Worm (Caenorhabditis elegans) whole organism, L3 larva: Measurements from ENCODE around the gene T19D12.2.
A peak's percentile ranks its signal among the peaks of the same experiment; 100 is the strongest.

Experiments
- R02D3.7 ChIP-seq: fragments of 150-350 bp; optimal IDR thresholded peaks from 2 replicates; lab custom pipeline; 2014; ENCODE audit warnings: missing biosample characterization, missing genetic modification characterization
- ZK546.5 ChIP-seq: sonication (generic microtip); optimal IDR thresholded peaks from 2 replicates; lab custom pipeline; 2017; ENCODE audit warnings: missing biosample characterization, missing genetic modification characterization
- aly-2 ChIP-seq: fragments of 150-350 bp; optimal IDR thresholded peaks from 2 replicates; lab custom pipeline; 2014; ENCODE audit warnings: missing biosample characterization, missing genetic modification characterization
- ceh-82 ChIP-seq: fragments of 150-350 bp; optimal IDR thresholded peaks from 2 replicates; lab custom pipeline; 2014; ENCODE audit warnings: missing biosample characterization, missing genetic modification characterization
- ceh-9 ChIP-seq: sonication (generic microtip); optimal IDR thresholded peaks from 2 replicates; lab custom pipeline; 2018; ENCODE audit warnings: missing biosample characterization, missing genetic modification characterization
- daf-12 ChIP-seq: fragments of 150-350 bp; optimal IDR thresholded peaks from 2 replicates; lab custom pipeline; 2014; ENCODE audit warnings: missing biosample characterization, missing genetic modification reagents, missing genetic modification characterization
- egl-27 ChIP-seq: sonication (generic microtip); optimal IDR thresholded peaks from 4 replicates; lab custom pipeline; 2017; ENCODE audit warnings: missing biosample characterization, missing genetic modification reagents, missing genetic modification characterization
- elt-1 ChIP-seq: fragments of 150-350 bp; optimal IDR thresholded peaks from 2 replicates; lab custom pipeline; 2014; ENCODE audit warnings: missing biosample characterization, missing genetic modification characterization
- elt-2 ChIP-seq: sonication (generic microtip); optimal IDR thresholded peaks from 2 replicates; lab custom pipeline; 2016; ENCODE audit warnings: missing genetic modification reagents, mild to moderate bottlenecking, missing genetic modification characterization, missing compliant biosample characterization
- elt-3 ChIP-seq, 3 experiments: fragments of 150-350 bp in 1 of 3; sonication (generic microtip) in 2 of 3; optimal IDR thresholded peaks; 2 replicates in 2 of 3; 4 replicates in 1 of 3; lab custom pipeline; 2014 to 2017; ENCODE audit warnings: missing biosample characterization in 3 of 3, missing genetic modification characterization in 3 of 3
- fkh-10 ChIP-seq: sonication (generic microtip); optimal IDR thresholded peaks from 2 replicates; lab custom pipeline; 2017; ENCODE audit warnings: missing biosample characterization, missing genetic modification reagents, missing genetic modification characterization
- fkh-2 ChIP-seq: fragments of 150-350 bp; optimal IDR thresholded peaks from 2 replicates; lab custom pipeline; 2014; ENCODE audit warnings: missing biosample characterization, missing genetic modification reagents, missing genetic modification characterization
- fos-1 ChIP-seq: fragments of 150-350 bp; optimal IDR thresholded peaks from 2 replicates; lab custom pipeline; 2014; ENCODE audit warnings: missing biosample characterization, missing genetic modification characterization
- jun-1 ChIP-seq: fragments of 150-350 bp; optimal IDR thresholded peaks from 2 replicates; lab custom pipeline; 2014; ENCODE audit warnings: missing biosample characterization, missing genetic modification reagents, missing genetic modification characterization
- mdl-1 ChIP-seq: fragments of 150-350 bp; optimal IDR thresholded peaks from 2 replicates; lab custom pipeline; 2014; ENCODE audit warnings: missing biosample characterization, missing genetic modification characterization
- mml-1 ChIP-seq: fragments of 150-350 bp; sonication (generic microtip); optimal IDR thresholded peaks from 3 replicates; lab custom pipeline; 2014; ENCODE audit warnings: missing biosample characterization, missing genetic modification characterization
- nfya-1 ChIP-seq: sonication (generic microtip); optimal IDR thresholded peaks from 2 replicates; lab custom pipeline; 2017; ENCODE audit warnings: missing genetic modification characterization, mild to moderate bottlenecking, missing compliant biosample characterization, antibody characterized with exemption, moderate library complexity; ENCODE audit not compliant: insufficient read depth
- nhr-11 ChIP-seq: fragments of 150-350 bp; optimal IDR thresholded peaks from 2 replicates; lab custom pipeline; 2014; ENCODE audit warnings: missing biosample characterization, missing genetic modification characterization
- nhr-12 ChIP-seq: fragments of 150-350 bp; optimal IDR thresholded peaks from 2 replicates; lab custom pipeline; 2014; ENCODE audit warnings: missing biosample characterization, missing genetic modification characterization
- nhr-23 ChIP-seq: fragments of 150-350 bp; optimal IDR thresholded peaks from 2 replicates; lab custom pipeline; 2014; ENCODE audit warnings: missing biosample characterization, missing genetic modification reagents, missing genetic modification characterization
- nhr-237 ChIP-seq: fragments of 150-350 bp; optimal IDR thresholded peaks from 2 replicates; lab custom pipeline; 2014; ENCODE audit warnings: missing biosample characterization, missing genetic modification characterization
- nhr-28 ChIP-seq: fragments of 150-350 bp; optimal IDR thresholded peaks from 2 replicates; lab custom pipeline; 2014; ENCODE audit warnings: missing biosample characterization, missing genetic modification characterization
- nhr-43 ChIP-seq: sonication (generic microtip); optimal IDR thresholded peaks from 2 replicates; lab custom pipeline; 2016; ENCODE audit warnings: mild to moderate bottlenecking, missing genetic modification characterization, missing compliant biosample characterization; ENCODE audit not compliant: poor library complexity, severe bottlenecking
- nhr-67 ChIP-seq: fragments of 150-350 bp; optimal IDR thresholded peaks from 2 replicates; lab custom pipeline; 2014; ENCODE audit warnings: missing biosample characterization, missing genetic modification characterization
- nhr-76 ChIP-seq: fragments of 150-350 bp; sonication (generic microtip); optimal IDR thresholded peaks from 5 replicates; lab custom pipeline; 2014; ENCODE audit warnings: missing biosample characterization, missing genetic modification characterization
- nhr-77 ChIP-seq: fragments of 150-350 bp; optimal IDR thresholded peaks from 2 replicates; lab custom pipeline; 2014; ENCODE audit warnings: missing biosample characterization, missing genetic modification characterization
- pha-4 ChIP-seq: fragments of 150-350 bp; optimal IDR thresholded peaks from 2 replicates; lab custom pipeline; 2014; ENCODE audit warnings: missing biosample characterization, missing genetic modification reagents, missing genetic modification characterization
- pqm-1 ChIP-seq: fragments of 150-350 bp; optimal IDR thresholded peaks from 2 replicates; lab custom pipeline; 2017; ENCODE audit warnings: missing biosample characterization, missing genetic modification characterization, inconsistent platforms
- snpc-4 ChIP-seq: fragments of 150-350 bp; optimal IDR thresholded peaks from 2 replicates; lab custom pipeline; 2014; ENCODE audit warnings: missing biosample characterization, missing genetic modification characterization
- tbx-2 ChIP-seq: sonication (generic microtip); optimal IDR thresholded peaks from 2 replicates; lab custom pipeline; 2016; ENCODE audit warnings: mild to moderate bottlenecking, missing genetic modification characterization, missing compliant biosample characterization
- unc-39 ChIP-seq: sonication (generic microtip); optimal IDR thresholded peaks from 4 replicates; lab custom pipeline; 2017; ENCODE audit warnings: missing biosample characterization, missing genetic modification characterization
- unc-62 ChIP-seq: fragments of 150-350 bp; sonication (generic microtip); optimal IDR thresholded peaks from 4 replicates; lab custom pipeline; 2014; ENCODE audit warnings: missing biosample characterization, missing genetic modification reagents, missing genetic modification characterization
- zag-1 ChIP-seq: fragments of 150-350 bp; optimal IDR thresholded peaks from 2 replicates; lab custom pipeline; 2014; ENCODE audit warnings: missing biosample characterization, missing genetic modification characterization
- ztf-11 ChIP-seq: fragments of 150-350 bp; optimal IDR thresholded peaks from 2 replicates; lab custom pipeline; 2014; ENCODE audit warnings: missing biosample characterization, missing genetic modification characterization
- ztf-4 ChIP-seq: fragments of 150-350 bp; optimal IDR thresholded peaks from 2 replicates; lab custom pipeline; 2014; ENCODE audit warnings: missing biosample characterization, missing genetic modification characterization

Gene T19D12.2

ce11 chrII:6663799-6664198, 2.7 kb downstream of the T19D12.2 start:
- TF ChIP-seq elt-2 (peak; percentile 39), pha-4 (tag; lab: Kevin White, UChicago) (peak; percentile 4), nhr-12 (no peak)

ce11 chrII:6665908-6666307, 4.8 kb downstream of the T19D12.2 start:
- TF ChIP-seq nfya-1 (tag; lab: Kevin White, UChicago) (no peak), nhr-67 (no peak), aly-2 (tag; lab: Kevin White, UChicago) (no peak), nhr-43 (no peak), mdl-1 (tag; lab: Kevin White, UChicago) (no peak), ztf-4 (tag; lab: Kevin White, UChicago) (no peak), pqm-1 (peak; percentile 39), elt-2 (peak; percentile 84), nhr-76 (tag; lab: Kevin White, UChicago) (no peak)

- TF ChIP-seq mdl-1 (tag; lab: Kevin White, UChicago) (no peak), tbx-2 (tag; lab: Kevin White, UChicago) (no peak), unc-39 (tag; lab: Kevin White, UChicago) (no peak), pqm-1 (no peak), R02D3.7 (tag; lab: Kevin White, UChicago) (no peak), fos-1 (tag; lab: Kevin White, UChicago) (no peak), nhr-28 (tag; lab: Kevin White, UChicago) (no peak), daf-12 (tag; lab: Kevin White, UChicago) (no peak), mml-1 (tag; lab: Kevin White, UChicago) (no peak), egl-27 (no peak), nhr-237 (no peak), ceh-9 (tag; lab: Kevin White, UChicago) (no peak), nhr-11 (tag; lab: Kevin White, UChicago) (no peak), fkh-10 (GFP tag; lab: Kevin White, UChicago) (no peak), snpc-4 (tag; lab: Kevin White, UChicago) (no peak), elt-3 (tag; optimal IDR thresholded peaks at IDR 0.05; lab: Kevin White, UChicago) (no peak), nfya-1 (tag; lab: Kevin White, UChicago) (no peak), nhr-23 (no peak), elt-1 (tag; lab: Kevin White, UChicago) (no peak)
Measured at ce11 chrII:6666598-6666997, 5.5 kb downstream of the T19D12.2 start, which contains the start of gene T19D12.1. T19D12.1 (plus strand) TSS chrII:6666898.

ce11 chrII:6667534-6667933, 6.4 kb downstream of the T19D12.2 start:
- TF ChIP-seq nhr-77 (tag; lab: Kevin White, UChicago) (no peak), nhr-76 (tag; lab: Kevin White, UChicago) (no peak), fkh-2 (tag; lab: Kevin White, UChicago) (no peak), nhr-11 (tag; lab: Kevin White, UChicago) (no peak), ceh-82 (tag; lab: Kevin White, UChicago) (no peak), aly-2 (tag; lab: Kevin White, UChicago) (no peak), unc-62 (no peak), pha-4 (tag; lab: Kevin White, UChicago) (no peak), snpc-4 (tag; lab: Kevin White, UChicago) (no peak), unc-39 (tag; lab: Kevin White, UChicago) (no peak), nhr-12 (no peak), elt-2 (no peak), ztf-4 (tag; lab: Kevin White, UChicago) (no peak), jun-1 (tag; lab: Kevin White, UChicago) (no peak), nfya-1 (tag; lab: Kevin White, UChicago) (no peak), tbx-2 (tag; lab: Kevin White, UChicago) (no peak), zag-1 (tag; lab: Kevin White, UChicago) (no peak), nhr-67 (no peak)

- no peak for TF ChIP-seq fkh-2 (tag; lab: Kevin White, UChicago)
- TF ChIP-seq daf-12 (tag; lab: Kevin White, UChicago): no peak
- no peak for TF ChIP-seq ceh-9 (tag; lab: Kevin White, UChicago)
- no peak for TF ChIP-seq ztf-11 (tag; lab: Kevin White, UChicago)
- TF ChIP-seq ztf-4 (tag; lab: Kevin White, UChicago): no peak
- TF ChIP-seq ZK546.5 (tag; lab: Kevin White, UChicago): no peak
- TF ChIP-seq jun-1 (tag; lab: Kevin White, UChicago): no peak
- TF ChIP-seq aly-2 (tag; lab: Kevin White, UChicago): no peak
- no peak for TF ChIP-seq nhr-77 (tag; lab: Kevin White, UChicago)
- TF ChIP-seq pha-4 (tag; lab: Kevin White, UChicago): no peak
- TF ChIP-seq elt-2: no peak
- TF ChIP-seq nhr-76 (tag; lab: Kevin White, UChicago): no peak
- TF ChIP-seq, all 47 proteins: peak for 0
Measured at ce11 chrII:6668496-6668895, 7.4 kb downstream of the T19D12.2 start.
